Fruit fly (Drosophila melanogaster) whole organism, prepupa: ENCODE measurements around the gene Eip75B.
A peak's percentile ranks its signal among the peaks of the same experiment; 100 is the strongest.

ENCODE experiments used
- Blimp-1 ChIP-seq: fragments of 200-800 bp; sonication (Bioruptor generic); optimal IDR thresholded peaks from 3 replicates; lab custom pipeline; 2017; ENCODE audit warnings: missing biosample characterization, missing genetic modification characterization, mild to moderate bottlenecking, moderate library complexity, missing genetic modification reagents
- CG10631 ChIP-seq: fragments of 200-800 bp; sonication (Bioruptor generic); optimal IDR thresholded peaks from 2 replicates; lab custom pipeline; 2016; ENCODE audit warnings: missing biosample characterization, missing genetic modification characterization
- CG10669 ChIP-seq: fragments of 200-800 bp; sonication (Bioruptor generic); optimal IDR thresholded peaks from 3 replicates; lab custom pipeline; 2018; ENCODE audit warnings: missing biosample characterization, mild to moderate bottlenecking, missing genetic modification characterization, moderate library complexity
- CG11762 ChIP-seq: fragments of 200-800 bp; sonication (Bioruptor generic); optimal IDR thresholded peaks from 3 replicates; lab custom pipeline; 2016; ENCODE audit warnings: missing biosample characterization, missing genetic modification characterization; ENCODE audit not compliant: insufficient read depth
- CG11902 ChIP-seq: fragments of 200-800 bp; sonication (Bioruptor generic); optimal IDR thresholded peaks from 3 replicates; lab custom pipeline; 2016; ENCODE audit warnings: missing biosample characterization, missing genetic modification characterization
- CG15336 ChIP-seq: fragments of 200-800 bp; sonication (Bioruptor generic); IDR thresholded peaks from 2 replicates; pipeline ENCODE4 v1.3.6; 2022; ENCODE audit warnings: missing biosample characterization, missing genetic modification characterization
- CG1621 ChIP-seq: fragments of 200-800 bp; sonication (Bioruptor generic); optimal IDR thresholded peaks from 3 replicates; lab custom pipeline; 2018; ENCODE audit warnings: missing biosample characterization, mild to moderate bottlenecking, missing genetic modification characterization
- CG31627 ChIP-seq: fragments of 200-800 bp; sonication (Bioruptor generic); optimal IDR thresholded peaks from 3 replicates; lab custom pipeline; 2016; ENCODE audit warnings: missing biosample characterization, missing genetic modification characterization
- CG34406 ChIP-seq: fragments of 200-800 bp; sonication (Bioruptor generic); optimal IDR thresholded peaks from 3 replicates; lab custom pipeline; 2016; ENCODE audit warnings: missing biosample characterization, missing genetic modification characterization
- CG4318 ChIP-seq: fragments of 200-800 bp; sonication (Bioruptor generic); optimal IDR thresholded peaks from 3 replicates; lab custom pipeline; 2017; ENCODE audit warnings: missing biosample characterization, mild to moderate bottlenecking, missing genetic modification characterization
- CG6163 ChIP-seq: fragments of 200-800 bp; sonication (Bioruptor generic); IDR thresholded peaks from 3 replicates; pipeline ENCODE4 v1.3.6; 2022; ENCODE audit warnings: missing biosample characterization, missing genetic modification characterization
- CG6276 ChIP-seq: fragments of 200-800 bp; sonication (Bioruptor generic); optimal IDR thresholded peaks from 2 replicates; lab custom pipeline; 2017; ENCODE audit warnings: missing biosample characterization, mild to moderate bottlenecking, missing genetic modification characterization
- CG6792 ChIP-seq: fragments of 200-800 bp; sonication (Bioruptor generic); optimal IDR thresholded peaks from 3 replicates; lab custom pipeline; 2016; ENCODE audit warnings: missing biosample characterization, missing genetic modification characterization
- CG6808 ChIP-seq: fragments of 200-800 bp; sonication (Bioruptor generic); optimal IDR thresholded peaks from 3 replicates; lab custom pipeline; 2017; ENCODE audit warnings: missing biosample characterization, missing genetic modification characterization, mild to moderate bottlenecking, moderate library complexity, missing genetic modification reagents
- CG8119 ChIP-seq: fragments of 200-800 bp; sonication (Bioruptor generic); IDR thresholded peaks from 3 replicates; pipeline ENCODE4 v1.3.6; 2022; ENCODE audit warnings: missing biosample characterization, missing genetic modification characterization
- CG8319 ChIP-seq: fragments of 200-800 bp; sonication (Bioruptor generic); optimal IDR thresholded peaks from 3 replicates; lab custom pipeline; 2016; ENCODE audit warnings: missing biosample characterization, missing genetic modification characterization
- CG9139 ChIP-seq: fragments of 200-800 bp; sonication (Bioruptor generic); optimal IDR thresholded peaks from 3 replicates; lab custom pipeline; 2017; ENCODE audit warnings: missing biosample characterization, mild to moderate bottlenecking, missing genetic modification characterization
- Eip75B ChIP-seq: fragments of 200-800 bp; sonication (Bioruptor generic); optimal IDR thresholded peaks from 3 replicates; lab custom pipeline; 2016; ENCODE audit warnings: missing biosample characterization, missing genetic modification characterization
- Eip78C ChIP-seq: fragments of 200-800 bp; sonication (Bioruptor generic); peaks from one replicate; lab custom pipeline; 2016; ENCODE audit warnings: missing biosample characterization, missing genetic modification characterization
- Eip93F ChIP-seq: fragments of 200-800 bp; sonication (Bioruptor generic); optimal IDR thresholded peaks from 2 replicates; lab custom pipeline; 2016; ENCODE audit warnings: missing biosample characterization, mild to moderate bottlenecking, missing genetic modification characterization
- Gug ChIP-seq: fragments of 200-800 bp; sonication (Bioruptor generic); IDR thresholded peaks from 2 replicates; pipeline ENCODE4 v1.3.6; 2022; ENCODE audit warnings: missing biosample characterization, missing genetic modification characterization
- Hr38 ChIP-seq: sonication (Bioruptor generic); optimal IDR thresholded peaks from 2 replicates; lab custom pipeline; 2016; ENCODE audit warnings: missing biosample characterization, missing genetic modification characterization
- Hr4 ChIP-seq: fragments of 200-800 bp; sonication (Bioruptor generic); optimal IDR thresholded peaks from 3 replicates; lab custom pipeline; 2016; ENCODE audit warnings: missing biosample characterization, missing genetic modification characterization
- Lpt ChIP-seq: fragments of 200-800 bp; sonication (Bioruptor generic); optimal IDR thresholded peaks from 3 replicates; lab custom pipeline; 2016; ENCODE audit warnings: missing biosample characterization, missing genetic modification characterization
- Met ChIP-seq: fragments of 200-800 bp; sonication (Bioruptor generic); optimal IDR thresholded peaks from 3 replicates; lab custom pipeline; 2016; ENCODE audit warnings: missing biosample characterization, missing genetic modification characterization
- Smox ChIP-seq: fragments of 200-800 bp; sonication (Bioruptor generic); optimal IDR thresholded peaks from 3 replicates; lab custom pipeline; 2016; ENCODE audit warnings: missing biosample characterization, missing genetic modification characterization
- Sox14 ChIP-seq: fragments of 200-800 bp; sonication (Bioruptor generic); optimal IDR thresholded peaks from 3 replicates; lab custom pipeline; 2016; ENCODE audit warnings: missing biosample characterization, missing genetic modification characterization
- Sox15 ChIP-seq: fragments of 200-800 bp; sonication (Bioruptor generic); optimal IDR thresholded peaks from 3 replicates; lab custom pipeline; 2016; ENCODE audit warnings: missing biosample characterization, missing genetic modification characterization
- achi ChIP-seq: fragments of 200-800 bp; sonication (Bioruptor generic); optimal IDR thresholded peaks from 3 replicates; lab custom pipeline; 2016; ENCODE audit warnings: missing biosample characterization, missing genetic modification characterization
- acj6 ChIP-seq: fragments of 200-800 bp; sonication (Bioruptor generic); optimal IDR thresholded peaks from 3 replicates; lab custom pipeline; 2016; ENCODE audit warnings: missing biosample characterization, missing genetic modification characterization
- cyc ChIP-seq: fragments of 200-800 bp; sonication (Bioruptor generic); optimal IDR thresholded peaks from 3 replicates; lab custom pipeline; 2016; ENCODE audit warnings: missing biosample characterization, missing genetic modification characterization
- dsx ChIP-seq: fragments of 200-800 bp; optimal IDR thresholded peaks from 3 replicates; lab custom pipeline; 2019; ENCODE audit warnings: missing biosample characterization, mild to moderate bottlenecking, missing genetic modification characterization, moderate library complexity; ENCODE audit not compliant: poor library complexity, severe bottlenecking
- eg ChIP-seq: fragments of 200-800 bp; sonication (Bioruptor generic); IDR thresholded peaks from 3 replicates; pipeline ENCODE4 v1.3.6; 2022; ENCODE audit warnings: missing biosample characterization, missing genetic modification characterization
- esn ChIP-seq: fragments of 200-800 bp; sonication (Bioruptor generic); optimal IDR thresholded peaks from 2 replicates; lab custom pipeline; 2016; ENCODE audit warnings: missing biosample characterization, mild to moderate bottlenecking, missing genetic modification characterization, moderate library complexity
- fd59A ChIP-seq: fragments of 200-800 bp; sonication (Bioruptor generic); optimal IDR thresholded peaks from 2 replicates; lab custom pipeline; 2017; ENCODE audit warnings: missing biosample characterization, mild to moderate bottlenecking, missing genetic modification characterization, missing genetic modification reagents
- fd85E ChIP-seq: fragments of 200-800 bp; sonication (Bioruptor generic); optimal IDR thresholded peaks from 3 replicates; lab custom pipeline; 2016; ENCODE audit warnings: missing biosample characterization, missing genetic modification characterization
- fkh ChIP-seq: fragments of 200-800 bp; sonication (Bioruptor generic); optimal IDR thresholded peaks from 3 replicates; lab custom pipeline; 2017; ENCODE audit warnings: missing biosample characterization, mild to moderate bottlenecking, missing genetic modification characterization, moderate library complexity
- lz ChIP-seq: fragments of 200-800 bp; sonication (Bioruptor generic); optimal IDR thresholded peaks from 3 replicates; lab custom pipeline; 2016; ENCODE audit warnings: missing biosample characterization, missing genetic modification characterization
- net ChIP-seq: fragments of 200-800 bp; sonication (Bioruptor generic); optimal IDR thresholded peaks from 3 replicates; lab custom pipeline; 2016; ENCODE audit warnings: missing biosample characterization, missing genetic modification characterization
- salr ChIP-seq, 2 experiments: fragments of 200-800 bp; sonication (Bioruptor generic); optimal IDR thresholded peaks; 3 replicates each; lab custom pipeline; 2016 to 2018; ENCODE audit warnings: missing biosample characterization in 2 of 2, missing genetic modification characterization in 2 of 2, mild to moderate bottlenecking in 1 of 2
- spab ChIP-seq: fragments of 200-800 bp; sonication (Bioruptor generic); optimal IDR thresholded peaks from 2 replicates; lab custom pipeline; 2017; ENCODE audit warnings: missing biosample characterization, mild to moderate bottlenecking, missing genetic modification characterization, missing genetic modification reagents
- svp ChIP-seq: fragments of 200-800 bp; sonication (Bioruptor generic); peaks from one replicate; lab custom pipeline; 2016; ENCODE audit warnings: missing biosample characterization, missing genetic modification characterization
- topi ChIP-seq: fragments of 200-800 bp; sonication (Bioruptor generic); optimal IDR thresholded peaks from 3 replicates; lab custom pipeline; 2016; ENCODE audit warnings: missing biosample characterization, missing genetic modification characterization
- vri ChIP-seq: fragments of 200-800 bp; sonication (Bioruptor generic); optimal IDR thresholded peaks from 3 replicates; lab custom pipeline; 2016; ENCODE audit warnings: missing biosample characterization, mild to moderate bottlenecking, missing genetic modification characterization

The Eip75B gene

dm6 chr3L:18109459-18109863 lies 45.0 kb upstream of the Eip75B start, which contains the start of the genes Polr3D and mus304 (continued):
- peak; percentile 6 for TF ChIP-seq CG31627
- no peak for TF ChIP-seq salr (GFP tag; optimal IDR thresholded peaks at IDR 0.05; lab: Kevin White, UChicago)
- no peak for TF ChIP-seq Gug (GFP tag; lab: Robert Waterston, UW)
- TF ChIP-seq CG11902 (GFP tag; lab: Kevin White, UChicago), result no peak
- peak; percentile 15 for TF ChIP-seq Eip75B (GFP tag; lab: Kevin White, UChicago)
- no peak for TF ChIP-seq net
- TF ChIP-seq spab (GFP tag; lab: Kevin White, UChicago), result no peak
- no peak for TF ChIP-seq Hr38 (GFP tag; lab: Kevin White, UChicago)
- TF ChIP-seq CG6276 (GFP tag; lab: Kevin White, UChicago), result no peak
- TF ChIP-seq Eip93F (GFP tag; lab: Kevin White, UChicago), result no peak
- TF ChIP-seq CG9139 (GFP tag; lab: Kevin White, UChicago), result no peak
- no peak for TF ChIP-seq CG10669 (GFP tag; lab: Kevin White, UChicago)
- peak; percentile 56 for TF ChIP-seq Eip78C (GFP tag; lab: Kevin White, UChicago)
- peak; percentile 49 for TF ChIP-seq lz (GFP tag; lab: Kevin White, UChicago)
- peak; percentile 44 for TF ChIP-seq esn (GFP tag; lab: Kevin White, UChicago)
- no peak for TF ChIP-seq Lpt
- no peak for TF ChIP-seq Blimp-1
- no peak for TF ChIP-seq Met
- TF ChIP-seq CG11762, result no peak
- TF ChIP-seq Smox (GFP tag; lab: Kevin White, UChicago), result no peak
- peak; percentile 3 for TF ChIP-seq dsx (GFP tag; lab: Kevin White, UChicago)
- peak; percentile 3 for TF ChIP-seq Hr4 (GFP tag; lab: Kevin White, UChicago)
- no peak for TF ChIP-seq CG15336 (GFP tag; lab: Robert Waterston, UW)
- no peak for TF ChIP-seq CG6792 (GFP tag; lab: Kevin White, UChicago)
- TF ChIP-seq CG34406 (GFP tag; lab: Kevin White, UChicago), result no peak

DNA sequence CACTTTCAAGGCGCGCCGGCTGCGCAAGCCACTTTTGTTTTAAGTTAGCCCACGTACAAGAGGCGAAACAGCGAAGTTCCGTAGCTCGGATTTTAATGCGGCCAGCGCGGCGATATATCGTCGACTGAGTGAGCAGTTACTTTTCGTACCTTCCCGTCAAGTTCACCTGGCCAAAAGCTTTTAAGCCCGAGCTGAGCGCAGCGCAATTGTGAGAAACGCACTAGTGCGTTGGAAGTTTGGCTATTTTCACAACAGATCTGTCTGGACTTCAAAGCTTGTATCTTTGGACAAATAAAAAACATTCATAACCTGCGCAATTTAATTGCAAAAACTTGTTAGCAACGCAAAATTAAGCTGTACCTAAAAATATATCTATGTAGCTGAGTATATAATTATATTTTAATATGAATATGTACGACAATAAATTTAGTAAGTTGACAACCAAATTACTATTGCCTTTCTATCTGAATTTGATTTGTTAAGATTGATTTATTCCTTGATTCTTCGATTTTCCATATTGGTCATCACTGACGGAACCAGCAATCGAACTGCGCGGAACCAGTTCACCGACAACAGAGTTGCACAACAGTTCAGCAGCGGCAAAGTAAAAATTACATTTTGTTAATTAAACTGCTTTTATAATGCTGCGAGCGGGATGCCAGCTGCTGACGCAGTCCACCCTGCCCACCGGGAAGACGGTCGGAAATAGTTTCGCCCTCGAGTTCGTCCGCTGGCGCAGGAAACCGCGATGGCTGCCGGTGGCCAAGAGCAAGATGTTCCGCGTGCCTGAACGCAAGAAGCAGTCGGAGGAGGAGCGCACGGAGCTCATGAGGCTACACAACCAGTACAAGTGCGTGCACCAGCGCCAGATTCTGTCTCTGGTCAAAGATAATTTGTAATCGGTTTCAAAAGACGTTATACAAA lies 41.8 kb upstream of the Eip75B start, which contains the start of the genes CG13698 and mRpS26:
TSS of gene CG13698 (minus strand) at position 129 of the 924 bp plus-strand sequence.
TSS of gene mRpS26 (plus strand) at position 559 of the 924 bp plus-strand sequence.
- TF ChIP-seq Sox14 (GFP tag; lab: Kevin White, UChicago) (peak; percentile 34), svp (no peak), net (peak; percentile 1), Met (no peak), Hr38 (GFP tag; lab: Kevin White, UChicago) (no peak), fd59A (GFP tag; lab: Kevin White, UChicago) (peak; percentile 24), lz (GFP tag; lab: Kevin White, UChicago) (peak; percentile 69), acj6 (peak; percentile 74), CG6163 (GFP tag; lab: Robert Waterston, UW) (peak; percentile 18; the same call in 2 of the 3 replicates), fkh (GFP tag; lab: Kevin White, UChicago) (peak; percentile 50), achi (GFP tag; lab: Kevin White, UChicago) (peak; percentile 67), dsx (GFP tag; lab: Kevin White, UChicago) (peak; percentile 96), Hr4 (GFP tag; lab: Kevin White, UChicago) (peak; percentile 65), CG10631 (GFP tag; lab: Kevin White, UChicago) (peak; percentile 75), topi (GFP tag; lab: Kevin White, UChicago) (peak; percentile 55), CG34406 (GFP tag; lab: Kevin White, UChicago) (peak; percentile 76), fd85E (GFP tag; lab: Kevin White, UChicago) (no peak), CG11762 (peak; percentile 31), cyc (GFP tag; lab: Kevin White, UChicago) (peak; percentile 42), CG1621 (tag; lab: Kevin White, UChicago) (no peak), CG11902 (GFP tag; lab: Kevin White, UChicago) (peak; percentile 46), vri (GFP tag; lab: Kevin White, UChicago) (peak; percentile 4), CG4318 (no peak), CG9139 (GFP tag; lab: Kevin White, UChicago) (no peak), esn (GFP tag; lab: Kevin White, UChicago) (peak; percentile 74), Sox15 (GFP tag; lab: Kevin White, UChicago) (peak; percentile 58), CG8119 (GFP tag; lab: Robert Waterston, UW) (peak; percentile 37; the same call in 1 of the 3 replicates), CG6276 (GFP tag; lab: Kevin White, UChicago) (no peak), CG10669 (GFP tag; lab: Kevin White, UChicago) (peak; percentile 65), CG8319 (GFP tag; lab: Kevin White, UChicago) (peak; percentile 38), CG15336 (GFP tag; lab: Robert Waterston, UW) (no peak), Eip78C (GFP tag; lab: Kevin White, UChicago) (peak; percentile 88), eg (peak; percentile 52; the same call in 2 of the 3 replicates), Lpt (peak; percentile 12), CG6792 (GFP tag; lab: Kevin White, UChicago) (peak; percentile 49), CG6808 (GFP tag; lab: Kevin White, UChicago) (peak; percentile 67), CG31627 (peak; percentile 62), Gug (GFP tag; lab: Robert Waterston, UW) (peak; percentile 49; the same call in 1 of the 2 replicates)
